Worm (Caenorhabditis elegans): Measurements from ENCODE around the gene twk-9.

ce11 chrIV:9680841-9681240 is 12.1 kb upstream of the twk-9 start, which contains the start of gene ins-8:
- TF ChIP-seq B0310.2 (tag; optimal IDR thresholded peaks at IDR 0.05) (no peak), tbx-37 (GFP tag; conservative IDR thresholded peaks at IDR 0.05) (no peak), hnd-1 (tag; optimal IDR thresholded peaks at IDR 0.05) (no peak), F13C5.2 (tag; optimal IDR thresholded peaks at IDR 0.05) (no peak), aly-1 (tag; optimal IDR thresholded peaks at IDR 0.05) (no peak), ama-1 (optimal IDR thresholded peaks at IDR 0.05) (no peak), pes-1 (GFP tag; IDR thresholded peaks at IDR 0.05) (no peak), hmbx-1 (tag; optimal IDR thresholded peaks at IDR 0.05) (no peak)

All from whole organism, early embryonic.